Worm (Caenorhabditis elegans): ENCODE data around the gene tdc-1.

- TF ChIP-seq skn-1 (tag; optimal IDR thresholded peaks at IDR 0.05) (no peak), lin-39 (tag; optimal IDR thresholded peaks at IDR 0.05) (no peak), elt-1 (tag; optimal IDR thresholded peaks at IDR 0.05) (no peak), lin-13 (GFP tag; optimal IDR thresholded peaks at IDR 0.05) (no peak), fos-1 (tag; optimal IDR thresholded peaks at IDR 0.05) (peak; percentile 35), nhr-11 (tag; optimal IDR thresholded peaks at IDR 0.05) (no peak), elt-3 (tag; optimal IDR thresholded peaks at IDR 0.05) (no peak), nhr-23 (tag; optimal IDR thresholded peaks at IDR 0.05) (no peak), unc-62 (GFP tag; optimal IDR thresholded peaks at IDR 0.05) (no peak)
Observed at ce11 chrII:8222309-8223065, 47.9 kb upstream of the tdc-1 start, which contains the start of gene dab-1.
